Fruit fly (Drosophila melanogaster): ENCODE measurements around the gene PGRP-LD.

PGRP-LD gene

dm6 chr3L:5787476-5787875 is 7.6 kb downstream of the PGRP-LD start:
- no peak for TF ChIP-seq CG31224 (GFP tag; IDR thresholded peaks at IDR 0.05)
- TF ChIP-seq sr (GFP tag; IDR thresholded peaks at IDR 0.05) = peak; percentile 82
- TF ChIP-seq CG15479 (GFP tag; optimal IDR thresholded peaks at IDR 0.05) = peak; percentile 44
- TF ChIP-seq CG6765 (GFP tag; optimal IDR thresholded peaks at IDR 0.05) = no peak
- TF ChIP-seq grn (GFP tag; optimal IDR thresholded peaks at IDR 0.05) = no peak
- no peak for TF ChIP-seq CG7987 (GFP tag; optimal IDR thresholded peaks at IDR 0.05)
- no peak for TF ChIP-seq CG16779 (GFP tag; IDR thresholded peaks at IDR 0.05)
- no peak for TF ChIP-seq Meics (GFP tag; optimal IDR thresholded peaks at IDR 0.05)
- peak; percentile 52 for TF ChIP-seq abd-A (tag; optimal IDR thresholded peaks at IDR 0.05)
- no peak for TF ChIP-seq CG17359 (tag; optimal IDR thresholded peaks at IDR 0.05)
- TF ChIP-seq vvl (GFP tag; IDR thresholded peaks at IDR 0.05) = peak; percentile 36; the same call in 1 of the 2 replicates
- TF ChIP-seq Awh (GFP tag; IDR thresholded peaks at IDR 0.05) = peak; percentile 84

DNA sequence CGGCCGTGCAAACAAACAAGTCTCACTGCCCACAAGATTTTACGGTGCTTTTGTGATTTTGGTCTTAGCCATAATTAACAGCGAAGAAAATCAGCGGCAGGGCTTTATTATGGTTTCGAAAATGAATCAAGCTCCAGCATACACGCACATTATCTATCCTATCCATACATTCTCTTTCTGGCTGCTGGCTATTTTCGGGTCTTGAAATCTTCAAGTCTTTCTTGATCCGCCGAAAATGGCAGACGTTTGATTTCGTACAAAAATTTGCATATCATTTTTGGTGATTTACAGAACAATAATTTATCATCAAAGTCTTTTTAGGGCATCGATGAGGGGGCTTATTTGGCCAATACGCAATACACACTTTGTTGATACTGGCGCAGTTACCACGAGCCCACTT is 9.0 kb downstream of the PGRP-LD start:
- peak; percentile 31 for TF ChIP-seq CG13624 (GFP tag; optimal IDR thresholded peaks at IDR 0.05)
- TF ChIP-seq kni (GFP tag; optimal IDR thresholded peaks at IDR 0.05) = no peak
- 0 out of 4 replicates have a peak, but pooled peaks have one; percentile 8 for TF ChIP-seq chinmo (GFP tag; IDR thresholded peaks at IDR 0.05; ENCODE audit: partially characterized antibody)
- no peak for TF ChIP-seq Nf-YC (tag; optimal IDR thresholded peaks at IDR 0.05)
- peak; percentile 90 for TF ChIP-seq CG13894 (tag; optimal IDR thresholded peaks at IDR 0.05)
- TF ChIP-seq CG8478 (optimal IDR thresholded peaks at IDR 0.05) = no peak
- TF ChIP-seq gem (tag; optimal IDR thresholded peaks at IDR 0.05) = no peak
- TF ChIP-seq CG12769 (tag; optimal IDR thresholded peaks at IDR 0.05) = peak; percentile 27

DNA sequence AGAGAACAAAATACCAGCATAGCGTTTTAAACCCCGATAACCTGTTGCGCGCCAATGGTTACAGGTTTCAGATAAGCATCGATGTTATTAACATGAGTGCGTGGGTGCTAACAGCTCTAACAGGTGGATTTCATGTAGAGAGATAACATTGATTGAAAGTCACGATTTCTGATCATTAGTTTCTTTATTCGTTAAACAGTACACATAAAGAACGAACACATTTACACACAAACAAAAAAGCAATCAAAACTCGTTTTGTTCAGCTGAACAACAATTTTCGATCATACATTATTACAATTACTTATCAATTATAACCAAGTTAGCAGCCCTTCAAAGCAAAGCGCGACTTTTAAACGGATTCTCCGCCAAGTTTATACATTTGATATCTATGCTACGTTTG is 9.8 kb downstream of the PGRP-LD start:
- TF ChIP-seq sc (optimal IDR thresholded peaks at IDR 0.05) = no peak
- no peak for TF ChIP-seq sc (GFP tag; optimal IDR thresholded peaks at IDR 0.05)
- TF ChIP-seq inv (GFP tag; IDR thresholded peaks at IDR 0.05; ENCODE audit: partially characterized antibody) = no peak
- no peak for TF ChIP-seq CG17385 (GFP tag; optimal IDR thresholded peaks at IDR 0.05)
- TF ChIP-seq E2f2 (GFP tag; IDR thresholded peaks at IDR 0.05) = peak; percentile 95
- TF ChIP-seq Blimp-1 (GFP tag; optimal IDR thresholded peaks at IDR 0.05) = no peak
- TF ChIP-seq CG10979 (tag; optimal IDR thresholded peaks at IDR 0.05) = peak; percentile 16
- no peak for TF ChIP-seq CG14667 (GFP tag; IDR thresholded peaks at IDR 0.05)
- no peak for TF ChIP-seq NC2α (GFP tag; optimal IDR thresholded peaks at IDR 0.05)
- no peak; the same call in 1 of the 2 replicates for TF ChIP-seq CG31441 (GFP tag; IDR thresholded peaks at IDR 0.05)
- TF ChIP-seq Poxn (GFP tag; IDR thresholded peaks at IDR 0.05) = no peak
- TF ChIP-seq luna (GFP tag; optimal IDR thresholded peaks at IDR 0.05) = no peak
- peak; percentile 34; the same call in 1 of the 2 replicates for TF ChIP-seq stc (GFP tag; IDR thresholded peaks at IDR 0.05)
- no peak for TF ChIP-seq sqz (GFP tag; optimal IDR thresholded peaks at IDR 0.05)
- TF ChIP-seq CG6689 (GFP tag; IDR thresholded peaks at IDR 0.05) = no peak
- TF ChIP-seq pnt (GFP tag; optimal IDR thresholded peaks at IDR 0.05) = no peak
- TF ChIP-seq lmd (GFP tag; IDR thresholded peaks at IDR 0.05) = no peak
- TF ChIP-seq onecut (GFP tag; IDR thresholded peaks at IDR 0.05) = no peak
- no peak for TF ChIP-seq p53 (GFP tag; optimal IDR thresholded peaks at IDR 0.05)
- TF ChIP-seq eve (GFP tag; optimal IDR thresholded peaks at IDR 0.05) = no peak
- TF ChIP-seq Hand (GFP tag; optimal IDR thresholded peaks at IDR 0.05) = no peak
- TF ChIP-seq nmo (GFP tag; optimal IDR thresholded peaks at IDR 0.05) = peak; percentile 16
- no peak for TF ChIP-seq CG7786 (GFP tag; optimal IDR thresholded peaks at IDR 0.05)
- no peak for TF ChIP-seq abd-A (tag; optimal IDR thresholded peaks at IDR 0.05)
- peak; percentile 1 for TF ChIP-seq gcm (GFP tag; optimal IDR thresholded peaks at IDR 0.05)
- no peak for TF ChIP-seq CG7928 (GFP tag; optimal IDR thresholded peaks at IDR 0.05)
- peak; percentile 24 for TF ChIP-seq grau (tag; optimal IDR thresholded peaks at IDR 0.05)
- TF ChIP-seq Optix (GFP tag; IDR thresholded peaks at IDR 0.05) = no peak
- TF ChIP-seq hb (GFP tag; IDR thresholded peaks at IDR 0.05; ENCODE audit: partially characterized antibody) = no peak
- no peak for TF ChIP-seq CG33557 (GFP tag; optimal IDR thresholded peaks at IDR 0.05)
- TF ChIP-seq CkIIα-i1 (GFP tag; IDR thresholded peaks at IDR 0.05) = no peak
